Fruit fly (Drosophila melanogaster) whole organism: ENCODE measurements around the gene RpS9.

Experiments
- CG8478 ChIP-seq: fragments of >200 bp; optimal IDR thresholded peaks from 2 replicates; lab custom pipeline; 2018; ENCODE audit warnings: inconsistent platforms
- Dll ChIP-seq: fragments of >200 bp; optimal IDR thresholded peaks from 2 replicates; lab custom pipeline; 2017
- EcR ChIP-seq, 2 experiments: fragments of >200 bp; optimal IDR thresholded peaks; 2 replicates each; lab custom pipeline; 2017; ENCODE audit warnings: missing biosample characterization in 2 of 2, missing genetic modification characterization in 2 of 2, missing genetic modification reagents in 2 of 2
- pan ChIP-seq: fragments of >200 bp; optimal IDR thresholded peaks from 2 replicates; lab custom pipeline; 2017
- psq ChIP-seq: fragments of >200 bp; optimal IDR thresholded peaks from 2 replicates; lab custom pipeline; 2017
- usp ChIP-seq: fragments of >200 bp; optimal IDR thresholded peaks from 2 replicates; lab custom pipeline; 2017; ENCODE audit warnings: missing biosample characterization, missing genetic modification characterization, mixed read lengths

Gene RpS9

DNA sequence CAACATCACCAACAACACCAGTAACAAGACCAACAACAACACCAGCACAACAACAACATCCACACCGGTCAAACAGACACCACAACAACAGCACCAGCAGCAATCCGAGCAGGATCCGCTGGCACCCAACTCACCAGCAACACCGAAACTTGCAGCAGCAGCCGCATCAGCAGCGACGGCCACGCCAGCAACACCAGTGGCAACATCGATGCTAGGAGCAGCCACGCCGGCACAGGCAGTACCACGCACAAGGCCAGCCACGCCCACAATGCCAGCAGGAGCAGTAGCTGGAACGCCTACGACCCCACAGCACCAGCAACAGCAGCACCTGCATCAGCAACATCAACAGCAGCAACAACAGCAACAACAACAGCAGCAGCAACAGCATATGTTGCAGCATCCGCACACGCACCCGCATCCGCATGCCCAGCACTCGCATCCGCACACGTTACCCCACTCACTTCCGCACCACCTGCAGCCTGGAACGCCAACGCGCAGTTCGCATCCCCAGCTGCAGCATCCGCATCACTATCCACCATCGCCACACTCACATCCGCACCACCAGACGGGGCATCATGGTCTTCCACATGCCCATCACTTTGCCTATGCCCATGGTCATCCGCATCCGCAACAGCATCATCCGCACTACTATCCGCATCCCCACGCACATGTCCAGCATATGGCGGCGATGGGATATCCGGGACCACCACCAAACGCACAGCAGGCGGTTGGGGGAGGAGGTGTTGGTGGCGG is 40.0 kb downstream of the RpS9 start:
- TF ChIP-seq CG8478 (lab: Kevin White, UChicago), result no peak
- no peak for TF ChIP-seq EcR (GFP tag; optimal IDR thresholded peaks at IDR 0.05; lab: Kevin White, UChicago)
- no peak for TF ChIP-seq pan (lab: Kevin White, UChicago)
- TF ChIP-seq usp (GFP tag; lab: Kevin White, UChicago), result no peak
- TF ChIP-seq Dll (lab: Kevin White, UChicago), result no peak
- no peak for TF ChIP-seq psq (lab: Kevin White, UChicago)

DNA sequence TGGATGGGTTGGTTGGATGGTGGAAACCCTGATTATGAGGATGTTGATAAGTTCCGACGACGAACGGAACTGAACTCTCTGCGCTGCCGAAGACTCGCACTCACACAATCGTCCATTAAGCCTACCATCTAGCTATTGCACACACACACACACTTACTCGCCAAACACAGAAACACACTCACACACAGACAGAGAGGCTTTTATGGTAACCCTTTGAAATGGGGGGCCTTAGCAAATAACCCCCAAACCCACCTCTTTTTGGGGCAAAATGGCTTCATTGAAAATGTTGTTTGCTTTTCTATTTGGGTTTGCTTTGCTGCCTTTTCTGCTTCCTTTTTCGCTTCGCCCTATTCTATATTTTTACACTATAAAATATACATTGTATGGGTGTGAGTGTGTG is 42.3 kb downstream of the RpS9 start:
- TF ChIP-seq usp (GFP tag; lab: Kevin White, UChicago), result no peak
- no peak for TF ChIP-seq Dll (lab: Kevin White, UChicago)
- no peak for TF ChIP-seq psq (lab: Kevin White, UChicago)
- TF ChIP-seq CG8478 (lab: Kevin White, UChicago), result no peak
- TF ChIP-seq EcR (GFP tag; optimal IDR thresholded peaks at IDR 0.05; lab: Kevin White, UChicago), result no peak
- TF ChIP-seq pan (lab: Kevin White, UChicago), result no peak

DNA sequence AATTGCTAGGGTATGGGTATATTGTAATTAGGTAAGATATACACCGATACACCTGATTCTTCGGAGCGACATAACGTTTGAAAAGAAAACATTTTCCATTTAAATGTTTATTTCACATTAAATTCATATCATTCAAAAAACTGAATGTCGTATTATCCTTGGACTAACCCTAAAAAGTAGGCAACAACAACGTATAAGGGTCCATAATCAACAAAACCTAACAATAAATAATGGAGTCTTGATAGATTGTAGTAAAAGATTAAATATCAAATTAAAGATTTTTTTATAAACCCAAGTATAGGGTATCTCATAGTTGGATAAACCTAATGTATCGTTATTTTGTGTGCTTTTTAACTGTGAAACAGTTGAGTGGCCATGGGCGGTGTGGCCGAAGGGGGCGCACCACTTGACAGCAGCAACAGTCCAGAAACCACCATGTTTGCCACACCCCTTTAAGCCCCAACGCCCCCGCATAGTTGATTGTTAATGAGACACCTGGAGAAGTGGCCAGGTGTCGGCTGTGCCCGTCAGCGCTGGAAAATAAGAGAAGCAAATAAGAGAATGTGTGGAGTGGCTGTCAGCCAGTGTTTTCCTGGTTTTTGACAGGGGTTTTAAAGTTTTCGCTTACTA is 43.0 kb downstream of the RpS9 start:
- peak; percentile 68 for TF ChIP-seq pan (lab: Kevin White, UChicago)
- TF ChIP-seq psq (lab: Kevin White, UChicago), result no peak

DNA sequence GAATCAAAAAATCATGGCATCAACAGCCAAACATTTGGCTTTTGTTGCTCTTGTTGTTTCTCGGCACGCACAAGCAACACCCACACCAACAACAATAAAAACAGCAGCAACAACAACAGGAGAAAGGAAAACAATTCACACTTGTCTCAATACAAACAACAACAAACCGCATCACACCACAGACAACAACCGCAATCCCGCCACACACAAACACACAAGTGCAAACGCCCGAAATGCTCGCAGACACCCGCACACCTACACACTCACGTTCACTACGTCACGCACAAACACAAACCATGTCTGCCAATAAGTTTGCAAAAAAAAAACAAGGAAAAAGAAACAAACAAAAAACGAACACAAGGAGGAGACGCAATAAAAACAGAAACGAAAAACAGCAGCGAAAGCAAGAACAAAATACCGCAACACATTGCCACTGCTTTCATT is 43.5 kb downstream of the RpS9 start:
- TF ChIP-seq CG8478 (lab: Kevin White, UChicago) (no peak), usp (GFP tag; lab: Kevin White, UChicago) (no peak), pan (lab: Kevin White, UChicago) (no peak), psq (lab: Kevin White, UChicago) (no peak), EcR (GFP tag; optimal IDR thresholded peaks at IDR 0.05; lab: Kevin White, UChicago) (no peak), Dll (lab: Kevin White, UChicago) (no peak)

DNA sequence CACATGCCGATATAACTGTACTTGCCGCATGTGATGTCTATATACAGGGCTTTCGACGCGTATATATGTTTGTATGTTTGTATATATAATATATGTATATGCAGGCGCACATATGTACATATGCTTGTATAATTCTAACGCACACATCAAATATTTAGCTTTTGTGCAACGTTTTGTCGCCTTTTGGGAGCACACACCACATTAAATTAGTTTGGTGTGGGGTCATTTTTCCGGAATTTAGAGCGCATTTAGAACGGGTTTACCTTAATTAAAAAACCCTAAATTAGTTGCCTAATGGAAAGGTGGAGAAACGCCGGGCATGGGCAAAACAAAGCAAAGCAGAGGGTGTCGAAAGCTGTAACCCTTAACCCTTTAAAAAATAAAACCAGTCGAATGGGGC is 44.1 kb downstream of the RpS9 start:
- TF ChIP-seq psq (lab: Kevin White, UChicago) (no peak), Dll (lab: Kevin White, UChicago) (no peak), usp (GFP tag; lab: Kevin White, UChicago) (no peak), pan (lab: Kevin White, UChicago) (no peak), EcR (GFP tag; optimal IDR thresholded peaks at IDR 0.05; lab: Kevin White, UChicago) (no peak), CG8478 (lab: Kevin White, UChicago) (no peak)

DNA sequence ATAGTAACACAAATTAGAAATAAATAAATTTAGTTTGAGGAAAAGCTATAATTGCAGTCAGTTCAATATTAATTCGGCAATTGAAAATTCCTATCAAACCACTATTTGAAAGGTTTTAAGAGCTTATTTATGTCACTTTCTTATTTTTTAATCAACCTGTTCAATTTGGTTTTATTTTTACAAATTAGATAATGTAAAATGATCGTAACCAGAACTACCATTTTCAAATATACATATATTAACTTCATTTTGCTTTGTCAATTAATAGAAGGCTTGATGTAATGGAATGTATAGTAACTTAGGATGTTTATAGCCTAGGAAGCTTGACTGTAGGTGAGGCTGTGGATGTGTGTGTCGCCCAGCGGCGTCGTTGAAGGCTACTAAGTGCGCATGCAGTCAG is 44.7 kb downstream of the RpS9 start:
- TF ChIP-seq usp (GFP tag; lab: Kevin White, UChicago), result no peak
- TF ChIP-seq psq (lab: Kevin White, UChicago), result no peak
- no peak for TF ChIP-seq CG8478 (lab: Kevin White, UChicago)
- TF ChIP-seq EcR (GFP tag; optimal IDR thresholded peaks at IDR 0.05; lab: Kevin White, UChicago), result no peak
- no peak for TF ChIP-seq Dll (lab: Kevin White, UChicago)
- TF ChIP-seq pan (lab: Kevin White, UChicago), result no peak

DNA sequence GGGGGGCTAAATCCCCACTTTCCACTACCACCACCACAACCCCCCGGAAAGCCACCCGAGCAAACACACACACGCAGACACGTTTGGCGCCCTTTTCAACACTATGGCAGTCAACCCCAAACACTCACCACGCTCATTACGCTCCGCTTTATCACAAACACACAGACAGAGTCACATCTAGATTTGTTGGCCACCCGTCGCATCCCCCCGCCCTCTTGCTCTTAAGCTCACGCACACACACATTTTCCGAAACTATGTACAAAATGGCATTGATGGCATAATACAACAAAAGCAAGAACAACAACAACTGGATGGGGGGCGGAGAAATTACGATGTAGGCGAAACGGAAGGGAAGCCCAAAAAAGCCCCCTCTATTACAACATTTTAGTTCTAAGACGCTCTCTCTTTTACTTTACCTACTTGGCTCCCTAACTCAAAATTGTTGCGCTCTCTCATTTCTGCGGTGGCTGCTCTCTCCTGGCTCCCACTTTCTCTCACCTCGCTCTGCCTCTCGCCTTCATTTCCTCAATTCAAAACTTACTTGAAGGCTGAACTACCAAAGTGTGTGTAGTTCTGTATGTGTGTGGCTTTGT is 45.6 kb downstream of the RpS9 start:
- TF ChIP-seq Dll (lab: Kevin White, UChicago), result no peak
- TF ChIP-seq CG8478 (lab: Kevin White, UChicago), result no peak
- no peak for TF ChIP-seq usp (GFP tag; lab: Kevin White, UChicago)
- no peak for TF ChIP-seq EcR (GFP tag; optimal IDR thresholded peaks at IDR 0.05; lab: Kevin White, UChicago)
- no peak for TF ChIP-seq pan (lab: Kevin White, UChicago)
- no peak for TF ChIP-seq psq (lab: Kevin White, UChicago)

DNA sequence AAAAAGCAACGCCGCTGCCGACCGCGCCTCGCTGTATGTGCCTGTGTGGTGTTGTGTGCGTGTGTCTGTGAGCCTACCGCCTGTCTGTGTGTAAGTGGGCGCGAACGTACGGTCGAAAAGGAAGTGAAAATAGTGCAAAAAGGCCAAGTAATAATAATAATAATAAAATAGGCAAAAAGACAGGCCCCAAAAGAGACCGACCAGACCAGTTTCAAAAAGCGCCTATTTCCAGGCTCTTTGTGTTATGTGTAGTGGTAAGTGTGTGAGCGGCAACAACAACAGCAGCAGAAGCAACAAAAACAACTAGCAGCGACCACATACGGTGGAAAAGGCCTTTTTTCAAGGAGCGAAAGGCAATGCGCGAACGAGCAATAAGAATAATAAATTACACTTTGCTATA is 48.5 kb downstream of the RpS9 start:
- TF ChIP-seq usp (GFP tag; lab: Kevin White, UChicago) (no peak), pan (lab: Kevin White, UChicago) (no peak), EcR (GFP tag; optimal IDR thresholded peaks at IDR 0.05; lab: Kevin White, UChicago) (no peak), Dll (lab: Kevin White, UChicago) (no peak), psq (lab: Kevin White, UChicago) (no peak), CG8478 (lab: Kevin White, UChicago) (no peak)

DNA sequence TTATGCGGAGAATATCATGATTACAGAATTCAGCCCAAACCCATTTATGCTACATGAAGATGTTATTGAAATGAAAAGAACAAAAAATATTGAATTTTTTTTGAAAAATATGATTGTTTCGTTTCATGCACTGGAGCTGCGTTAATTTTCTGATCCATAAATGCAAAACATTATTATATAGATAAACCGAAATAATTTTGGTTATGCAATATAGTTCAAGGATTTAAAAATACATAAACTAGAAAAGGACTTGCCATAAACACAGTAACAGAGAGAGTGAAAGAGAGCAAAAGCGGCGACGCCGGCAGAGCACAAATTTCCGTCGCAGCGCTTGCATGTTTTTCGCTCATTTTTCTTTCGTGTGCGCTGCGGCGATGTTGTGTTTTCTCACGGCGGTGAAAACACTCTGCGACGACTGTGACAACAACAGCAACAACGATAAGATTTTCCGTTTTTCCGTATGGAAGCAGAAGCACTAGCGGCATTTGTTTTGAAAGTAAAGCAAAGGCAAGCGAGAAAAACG is 49.0 kb downstream of the RpS9 start:
- TF ChIP-seq EcR (GFP tag; optimal IDR thresholded peaks at IDR 0.05; lab: Kevin White, UChicago) (no peak), pan (lab: Kevin White, UChicago) (no peak), Dll (lab: Kevin White, UChicago) (peak; percentile 41), CG8478 (lab: Kevin White, UChicago) (no peak), psq (lab: Kevin White, UChicago) (no peak), usp (GFP tag; lab: Kevin White, UChicago) (no peak)

DNA sequence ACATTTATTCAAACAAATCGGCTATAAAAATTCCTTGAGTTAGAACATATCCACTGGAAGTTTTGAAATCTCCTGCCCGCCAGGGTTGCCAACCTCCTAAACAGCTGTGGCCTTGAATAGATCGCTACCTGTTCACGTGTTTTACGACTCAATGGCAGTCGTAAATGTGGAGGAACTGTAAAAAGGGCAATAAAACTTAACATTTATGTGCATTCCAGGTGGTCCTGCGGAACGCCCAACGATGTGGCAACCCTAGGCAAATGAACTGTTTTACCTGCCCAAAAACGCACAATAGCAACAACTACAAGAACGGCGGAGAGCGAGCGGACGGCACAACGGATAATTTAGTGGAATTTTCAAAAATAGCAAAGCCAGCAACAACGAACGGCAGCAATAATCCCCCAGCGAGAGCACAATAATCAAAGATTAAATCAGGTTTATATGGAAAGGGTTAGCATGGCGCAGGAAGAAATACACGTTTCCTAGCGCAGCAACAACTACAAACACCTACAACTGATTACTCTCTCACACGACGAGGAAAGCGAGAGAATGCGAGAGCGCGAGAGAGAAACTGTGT is 49.6 kb downstream of the RpS9 start:
- TF ChIP-seq pan (lab: Kevin White, UChicago), result no peak
- TF ChIP-seq Dll (lab: Kevin White, UChicago), result no peak
- TF ChIP-seq CG8478 (lab: Kevin White, UChicago), result no peak
- TF ChIP-seq EcR (GFP tag; optimal IDR thresholded peaks at IDR 0.05; lab: Kevin White, UChicago), result no peak
- no peak for TF ChIP-seq psq (lab: Kevin White, UChicago)
